Fruit fly (Drosophila melanogaster) whole organism, embryonic: ENCODE measurements around the gene Spn28Dc.

Experiments used
- ATbp ChIP-seq: fragments of 200-800 bp; sonication (Bioruptor generic); optimal IDR thresholded peaks from 2 replicates; lab custom pipeline; 2017; ENCODE audit warnings: missing biosample characterization, mild to moderate bottlenecking, missing genetic modification characterization, missing genetic modification reagents
- Atf3 ChIP-seq: fragments of 200-800 bp; sonication (Bioruptor generic); optimal IDR thresholded peaks from 3 replicates; lab custom pipeline; 2016; ENCODE audit warnings: missing biosample characterization, missing genetic modification characterization
- CG10209 ChIP-seq: fragments of 200-800 bp; sonication (Bioruptor generic); optimal IDR thresholded peaks from 3 replicates; lab custom pipeline; 2017; ENCODE audit warnings: missing biosample characterization, mild to moderate bottlenecking, missing genetic modification characterization, missing genetic modification reagents
- CG11247 ChIP-seq: fragments of 200-800 bp; sonication (Bioruptor generic); IDR thresholded peaks from 2 replicates; pipeline ENCODE4 v1.3.6; 2022; ENCODE audit warnings: missing biosample characterization, missing genetic modification characterization
- CG11560 ChIP-seq: fragments of 200-800 bp; sonication (Bioruptor generic); IDR thresholded peaks from 3 replicates; pipeline ENCODE4 v1.3.6; 2022; ENCODE audit warnings: missing biosample characterization, missing genetic modification characterization
- CG12071 ChIP-seq: fragments of 200-800 bp; sonication (Bioruptor generic); optimal IDR thresholded peaks from 3 replicates; lab custom pipeline; 2018; ENCODE audit warnings: missing biosample characterization, mild to moderate bottlenecking, missing genetic modification characterization
- CG12659 ChIP-seq: fragments of 200-800 bp; sonication (Bioruptor generic); optimal IDR thresholded peaks from 3 replicates; lab custom pipeline; 2017; ENCODE audit warnings: mild to moderate bottlenecking, missing biosample characterization, missing genetic modification reagents, missing genetic modification characterization
- CG14710 ChIP-seq: fragments of 200-800 bp; sonication (Bioruptor generic); optimal IDR thresholded peaks from 3 replicates; lab custom pipeline; 2019; ENCODE audit warnings: missing biosample characterization, mild to moderate bottlenecking, missing genetic modification characterization, moderate library complexity
- CG15696 ChIP-seq: fragments of 200-800 bp; sonication (Bioruptor generic); optimal IDR thresholded peaks from 2 replicates; lab custom pipeline; 2019; ENCODE audit warnings: missing biosample characterization, mild to moderate bottlenecking, missing genetic modification characterization, moderate library complexity
- CG17186 ChIP-seq: fragments of 200-800 bp; sonication (Bioruptor generic); optimal IDR thresholded peaks from 3 replicates; lab custom pipeline; 2017; ENCODE audit warnings: missing biosample characterization, missing genetic modification reagents, missing genetic modification characterization
- CG17568 ChIP-seq: fragments of 200-800 bp; sonication (Bioruptor generic); optimal IDR thresholded peaks from 2 replicates; lab custom pipeline; 2018; ENCODE audit warnings: missing biosample characterization, mild to moderate bottlenecking, missing genetic modification characterization, moderate library complexity
- CG17612 ChIP-seq: fragments of 200-800 bp; sonication (Bioruptor generic); IDR thresholded peaks from 2 replicates; pipeline ENCODE4 v1.3.6; 2022; ENCODE audit warnings: missing biosample characterization, missing genetic modification characterization
- CG17802 ChIP-seq: fragments of 200-800 bp; sonication (Bioruptor generic); optimal IDR thresholded peaks from 2 replicates; lab custom pipeline; 2018; ENCODE audit warnings: missing biosample characterization, mild to moderate bottlenecking, missing genetic modification characterization, moderate library complexity
- CG18011 ChIP-seq: fragments of 200-800 bp; sonication (Bioruptor generic); optimal IDR thresholded peaks from 2 replicates; lab custom pipeline; 2017; ENCODE audit warnings: missing biosample characterization, missing genetic modification characterization, mild to moderate bottlenecking, moderate library complexity, missing genotype
- CG18619 ChIP-seq: fragments of 200-800 bp; sonication (Bioruptor generic); optimal IDR thresholded peaks from 3 replicates; lab custom pipeline; 2017; ENCODE audit warnings: missing biosample characterization, mild to moderate bottlenecking, missing genetic modification characterization
- CG31365 ChIP-seq: fragments of 200-800 bp; sonication (Bioruptor generic); optimal IDR thresholded peaks from 2 replicates; lab custom pipeline; 2018; ENCODE audit warnings: missing biosample characterization, mild to moderate bottlenecking, missing genetic modification characterization
- CG33557 ChIP-seq: fragments of 200-800 bp; sonication (Bioruptor generic); optimal IDR thresholded peaks from 2 replicates; lab custom pipeline; 2019; ENCODE audit warnings: missing biosample characterization, mild to moderate bottlenecking, missing genetic modification characterization, moderate library complexity
- CG4854 ChIP-seq: fragments of 200-800 bp; sonication (Bioruptor generic); optimal IDR thresholded peaks from 2 replicates; lab custom pipeline; 2016; ENCODE audit warnings: missing biosample characterization, missing genetic modification characterization, inconsistent platforms
- CG6813 ChIP-seq: fragments of 200-800 bp; sonication (Bioruptor generic); optimal IDR thresholded peaks from 2 replicates; lab custom pipeline; 2017; ENCODE audit warnings: missing biosample characterization, missing genetic modification characterization, mild to moderate bottlenecking, moderate library complexity, missing genetic modification reagents
- CG7556 ChIP-seq: fragments of 200-800 bp; sonication (Bioruptor generic); optimal IDR thresholded peaks from 2 replicates; lab custom pipeline; 2017; ENCODE audit warnings: missing biosample characterization, mild to moderate bottlenecking, missing genetic modification characterization
- CG8944 ChIP-seq: fragments of 200-800 bp; sonication (Bioruptor generic); optimal IDR thresholded peaks from 3 replicates; lab custom pipeline; 2016; ENCODE audit warnings: missing biosample characterization, missing genetic modification characterization
- CG9609 ChIP-seq: fragments of 200-800 bp; sonication (Bioruptor generic); optimal IDR thresholded peaks from 3 replicates; lab custom pipeline; 2016; ENCODE audit warnings: missing biosample characterization, missing genetic modification characterization
- Dll ChIP-seq: fragments of 200-800 bp; sonication (Bioruptor generic); IDR thresholded peaks from 4 replicates; pipeline ENCODE4 v1.3.6; 2022; ENCODE audit warnings: missing biosample characterization, missing genetic modification characterization; ENCODE audit not compliant: partially characterized antibody
- Fer2 ChIP-seq: fragments of 200-800 bp; sonication (Bioruptor generic); optimal IDR thresholded peaks from 2 replicates; lab custom pipeline; 2018; ENCODE audit warnings: missing biosample characterization, mild to moderate bottlenecking, missing genetic modification characterization, moderate library complexity
- H2.0 ChIP-seq: fragments of 200-800 bp; sonication (Bioruptor generic); IDR thresholded peaks from 2 replicates; pipeline ENCODE4 v1.3.6; 2022; ENCODE audit warnings: missing biosample characterization, missing genetic modification characterization
- Meics ChIP-seq: fragments of 200-800 bp; sonication (Bioruptor generic); optimal IDR thresholded peaks from 2 replicates; lab custom pipeline; 2017; ENCODE audit warnings: missing biosample characterization, mild to moderate bottlenecking, missing genetic modification characterization
- ara ChIP-seq: fragments of 200-800 bp; sonication (Bioruptor generic); IDR thresholded peaks from 2 replicates; pipeline ENCODE4 v1.3.6; 2022; ENCODE audit warnings: missing biosample characterization, missing genetic modification characterization
- ato ChIP-seq: fragments of 200-800 bp; sonication (Bioruptor generic); IDR thresholded peaks from 2 replicates; pipeline ENCODE4 v1.3.6; 2022; ENCODE audit warnings: missing biosample characterization, missing genetic modification characterization; ENCODE audit not compliant: partially characterized antibody
- bowl ChIP-seq: fragments of 200-800 bp; sonication (Bioruptor generic); IDR thresholded peaks from 2 replicates; pipeline ENCODE4 v1.3.6; 2022; ENCODE audit warnings: missing biosample characterization, missing genetic modification characterization
- caup ChIP-seq: fragments of 200-800 bp; sonication (Bioruptor generic); optimal IDR thresholded peaks from 3 replicates; lab custom pipeline; 2017; ENCODE audit warnings: missing biosample characterization, mild to moderate bottlenecking, missing genetic modification characterization, moderate library complexity; ENCODE audit not compliant: severe bottlenecking
- crol ChIP-seq: fragments of 200-800 bp; sonication (Bioruptor generic); IDR thresholded peaks from 2 replicates; pipeline ENCODE4 v1.3.6; 2022; ENCODE audit warnings: missing biosample characterization, missing genetic modification characterization
- emc ChIP-seq: fragments of 200-800 bp; sonication (Bioruptor generic); optimal IDR thresholded peaks from 2 replicates; lab custom pipeline; 2016; ENCODE audit warnings: missing biosample characterization, missing genetic modification characterization
- en ChIP-seq: fragments of 200-800 bp; sonication (Bioruptor generic); optimal IDR thresholded peaks from 2 replicates; lab custom pipeline; 2016; ENCODE audit warnings: missing biosample characterization, missing genetic modification characterization
- exex ChIP-seq: fragments of 200-800 bp; sonication (Bioruptor generic); optimal IDR thresholded peaks from 4 replicates; lab custom pipeline; 2018; ENCODE audit warnings: missing biosample characterization, mild to moderate bottlenecking, missing genetic modification characterization, moderate library complexity
- fd3F ChIP-seq: fragments of 200-800 bp; sonication (Bioruptor generic); optimal IDR thresholded peaks from 2 replicates; lab custom pipeline; 2018; ENCODE audit warnings: missing biosample characterization, mild to moderate bottlenecking, missing genetic modification characterization, moderate library complexity
- fd64A ChIP-seq: fragments of 200-800 bp; sonication (Bioruptor generic); optimal IDR thresholded peaks from 3 replicates; lab custom pipeline; 2018; ENCODE audit warnings: missing biosample characterization, mild to moderate bottlenecking, missing genetic modification characterization
- fru ChIP-seq: fragments of >200 bp; optimal IDR thresholded peaks from 2 replicates; lab custom pipeline; 2017
- gem ChIP-seq: fragments of 200-800 bp; sonication (Bioruptor generic); optimal IDR thresholded peaks from 2 replicates; lab custom pipeline; 2019; ENCODE audit warnings: missing biosample characterization, mild to moderate bottlenecking, missing genetic modification characterization, moderate library complexity
- gfzf ChIP-seq: fragments of 200-800 bp; sonication (Bioruptor generic); optimal IDR thresholded peaks from 2 replicates; lab custom pipeline; 2016; ENCODE audit warnings: missing biosample characterization, mild to moderate bottlenecking, missing genetic modification characterization, moderate library complexity
- her ChIP-seq: fragments of 200-800 bp; sonication (Bioruptor generic); optimal IDR thresholded peaks from 2 replicates; lab custom pipeline; 2016; ENCODE audit warnings: missing biosample characterization, missing genetic modification characterization
- lab ChIP-seq: fragments of 200-800 bp; sonication (Bioruptor generic); optimal IDR thresholded peaks from 3 replicates; lab custom pipeline; 2017; ENCODE audit warnings: missing biosample characterization, missing genetic modification characterization, mild to moderate bottlenecking, moderate library complexity, missing genetic modification reagents
- luna ChIP-seq: fragments of 200-800 bp; sonication (Bioruptor generic); optimal IDR thresholded peaks from 2 replicates; lab custom pipeline; 2016; ENCODE audit warnings: missing biosample characterization, missing genetic modification characterization
- nerfin-1 ChIP-seq: fragments of 200-800 bp; sonication (Bioruptor generic); optimal IDR thresholded peaks from 3 replicates; lab custom pipeline; 2019; ENCODE audit warnings: missing biosample characterization, mild to moderate bottlenecking, missing genetic modification characterization, moderate library complexity
- nmo ChIP-seq: fragments of 200-800 bp; sonication (Bioruptor generic); optimal IDR thresholded peaks from 2 replicates; lab custom pipeline; 2018; ENCODE audit warnings: missing biosample characterization, mild to moderate bottlenecking, missing genetic modification characterization, moderate library complexity
- onecut ChIP-seq: fragments of 200-800 bp; sonication (Bioruptor generic); IDR thresholded peaks from 2 replicates; pipeline ENCODE4 v1.3.6; 2022; ENCODE audit warnings: missing biosample characterization, missing genetic modification characterization
- pan ChIP-seq, 4 experiments: fragments of >200 bp in 3 of 4; fragments of 200-800 bp in 1 of 4; sonication (Bioruptor generic) in 1 of 4; optimal IDR thresholded peaks in 3 of 4; IDR thresholded peaks in 1 of 4; 2 replicates each; pipeline versions ENCODE4 v1.3.6 to Lab custom; 2017 to 2022; ENCODE audit warnings: missing biosample characterization in 2 of 4, missing genetic modification characterization in 2 of 4, mixed read lengths in 1 of 4
- tgo ChIP-seq: fragments of 200-800 bp; sonication (Bioruptor generic); IDR thresholded peaks from 3 replicates; pipeline ENCODE4 v1.3.6; 2022; ENCODE audit warnings: missing biosample characterization, missing genetic modification characterization
- unpg ChIP-seq: fragments of 200-800 bp; sonication (Bioruptor generic); optimal IDR thresholded peaks from 3 replicates; lab custom pipeline; 2018; ENCODE audit warnings: missing biosample characterization, mild to moderate bottlenecking, missing genetic modification characterization, moderate library complexity
- vvl ChIP-seq: fragments of 200-800 bp; sonication (Bioruptor generic); IDR thresholded peaks from 2 replicates; pipeline ENCODE4 v1.3.6; 2022; ENCODE audit warnings: missing biosample characterization, missing genetic modification characterization

The Spn28Dc gene

DNA sequence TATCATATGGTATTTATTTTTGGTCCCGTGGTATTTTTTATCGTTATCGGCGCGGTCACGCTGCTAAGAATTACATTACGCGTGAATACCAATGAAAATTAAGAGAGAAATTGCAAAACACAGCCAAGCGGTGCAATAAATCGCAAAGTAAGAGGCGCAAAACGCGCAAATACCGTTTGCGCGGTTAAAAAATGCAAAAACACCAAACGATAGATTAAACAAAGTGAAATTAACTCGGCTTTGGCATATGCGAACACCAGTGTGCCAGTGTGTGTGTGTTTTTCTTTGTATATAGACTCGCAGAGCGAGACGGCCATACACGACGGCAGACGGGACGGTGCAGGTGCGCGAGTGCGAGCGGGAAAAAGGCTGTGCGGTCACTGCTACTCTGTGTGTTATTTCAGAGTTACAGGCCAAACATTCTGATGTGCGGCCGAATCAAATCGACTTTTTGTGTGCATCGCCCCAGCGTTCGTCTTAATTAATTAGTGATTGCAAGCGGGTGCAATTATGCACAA, 23.7 kb upstream of the Spn28Dc start, which contains the start of gene Cka (continued):
- no peak for TF ChIP-seq unpg (GFP tag; lab: Kevin White, UChicago)
- TF ChIP-seq Dll (GFP tag; lab: Robert Waterston, UW): no peak
- peak; percentile 36 for TF ChIP-seq CG17186 (GFP tag; lab: Kevin White, UChicago)
- no peak for TF ChIP-seq CG17612
- TF ChIP-seq CG17568 (GFP tag; lab: Kevin White, UChicago): no peak
- no peak for TF ChIP-seq exex (tag; lab: Kevin White, UChicago)
- TF ChIP-seq H2.0 (GFP tag; lab: Robert Waterston, UW): no peak
- TF ChIP-seq Fer2 (tag; lab: Kevin White, UChicago): no peak
- TF ChIP-seq nerfin-1 (tag; lab: Kevin White, UChicago): peak; percentile 80
- TF ChIP-seq bowl (GFP tag; lab: Robert Waterston, UW): no peak
- no peak for TF ChIP-seq gem (tag; lab: Kevin White, UChicago)
- no peak for TF ChIP-seq CG6813 (GFP tag; lab: Kevin White, UChicago)
- no peak for TF ChIP-seq fru (lab: Kevin White, UChicago)
- TF ChIP-seq crol (GFP tag; lab: Robert Waterston, UW): peak; percentile 38; the same call in 1 of the 2 replicates
- peak; percentile 50 for TF ChIP-seq vvl (GFP tag; lab: Robert Waterston, UW)
- TF ChIP-seq CG11560: no peak
- TF ChIP-seq emc (GFP tag; lab: Kevin White, UChicago): no peak
- no peak for TF ChIP-seq her (GFP tag; lab: Kevin White, UChicago)
- TF ChIP-seq CG10209 (GFP tag; lab: Kevin White, UChicago): no peak
- no peak for TF ChIP-seq CG11247
- TF ChIP-seq CG18619 (GFP tag; lab: Kevin White, UChicago): no peak
- peak; percentile 46 for TF ChIP-seq lab (GFP tag; lab: Kevin White, UChicago)
- peak; percentile 51 for TF ChIP-seq CG12659
- no peak for TF ChIP-seq pan (optimal IDR thresholded peaks at IDR 0.05; lab: Kevin White, UChicago)
- peak in 1 of 2 experiments; percentile 22 for TF ChIP-seq pan (GFP tag; optimal IDR thresholded peaks at IDR 0.05 in 1 of 2, IDR thresholded peaks at IDR 0.05 in 1 of 2)
- TF ChIP-seq tgo (GFP tag; lab: Robert Waterston, UW): no peak
- no peak for TF ChIP-seq en (GFP tag; lab: Kevin White, UChicago)
- no peak for TF ChIP-seq onecut (GFP tag; lab: Robert Waterston, UW)
- no peak for TF ChIP-seq CG9609 (GFP tag; lab: Kevin White, UChicago)
- TF ChIP-seq CG18011 (GFP tag; lab: Kevin White, UChicago): no peak
- TF ChIP-seq CG7556 (GFP tag; lab: Kevin White, UChicago): no peak
- TF ChIP-seq luna (GFP tag; lab: Kevin White, UChicago): no peak
- no peak for TF ChIP-seq CG4854 (GFP tag; lab: Kevin White, UChicago)
- TF ChIP-seq ATbp (GFP tag; lab: Kevin White, UChicago): no peak
- TF ChIP-seq CG17802 (tag; lab: Kevin White, UChicago): no peak
- no peak for TF ChIP-seq CG8944 (GFP tag; lab: Kevin White, UChicago)
- TF ChIP-seq gfzf (GFP tag; lab: Kevin White, UChicago): peak; percentile 68
- peak; percentile 46 for TF ChIP-seq CG33557 (GFP tag; lab: Kevin White, UChicago)
- TF ChIP-seq nmo: peak; percentile 35
- no peak for TF ChIP-seq Atf3 (GFP tag; lab: Kevin White, UChicago)
- no peak for TF ChIP-seq fd64A
- TF ChIP-seq CG31365: no peak
- TF ChIP-seq ara (GFP tag; lab: Robert Waterston, UW): no peak; the same call in 1 of the 2 replicates
- TF ChIP-seq ato (GFP tag; lab: Robert Waterston, UW): no peak
- TF ChIP-seq CG14710 (tag; lab: Kevin White, UChicago): peak; percentile 49
- no peak for TF ChIP-seq CG15696 (tag; lab: Kevin White, UChicago)
- TF ChIP-seq fd3F (GFP tag; lab: Kevin White, UChicago): no peak
- no peak for TF ChIP-seq caup (GFP tag; lab: Kevin White, UChicago)
- no peak for TF ChIP-seq Meics (GFP tag; lab: Kevin White, UChicago)
- peak; percentile 59 for TF ChIP-seq CG12071
